Fruit fly (Drosophila melanogaster) whole organism, embryonic: ENCODE measurements around the gene CG46434.

Source experiments
- ATbp ChIP-seq: fragments of 200-800 bp; sonication (Bioruptor generic); optimal IDR thresholded peaks from 2 replicates; lab custom pipeline; 2017; ENCODE audit warnings: missing biosample characterization, mild to moderate bottlenecking, missing genetic modification characterization, missing genetic modification reagents
- Awh ChIP-seq: fragments of 200-800 bp; sonication (Bioruptor generic); IDR thresholded peaks from 2 replicates; pipeline ENCODE4, ENCODE4 v1.3.6; 2022; ENCODE audit warnings: missing biosample characterization, missing genetic modification characterization
- Blimp-1 ChIP-seq: fragments of 200-800 bp; sonication (Bioruptor generic); optimal IDR thresholded peaks from 3 replicates; lab custom pipeline; 2018; ENCODE audit warnings: missing biosample characterization, missing genetic modification characterization, mild to moderate bottlenecking, moderate library complexity, missing genetic modification reagents
- CG1529 ChIP-seq: fragments of 200-800 bp; sonication (Bioruptor generic); optimal IDR thresholded peaks from 3 replicates; lab custom pipeline; 2018; ENCODE audit warnings: missing biosample characterization, missing genetic modification characterization
- CG30403 ChIP-seq: fragments of 200-800 bp; sonication (Bioruptor generic); optimal IDR thresholded peaks from 3 replicates; lab custom pipeline; 2016; ENCODE audit warnings: missing biosample characterization, missing genetic modification characterization
- CG32767 ChIP-seq: fragments of 200-800 bp; sonication (Bioruptor generic); IDR thresholded peaks from 2 replicates; pipeline ENCODE4 v1.3.6; 2022; ENCODE audit warnings: missing biosample characterization, missing genetic modification characterization
- CG33213 ChIP-seq: fragments of 200-800 bp; sonication (Bioruptor generic); optimal IDR thresholded peaks from 3 replicates; lab custom pipeline; 2016; ENCODE audit warnings: missing biosample characterization, missing genetic modification characterization
- CG4282 ChIP-seq: fragments of 200-800 bp; sonication (Bioruptor generic); optimal IDR thresholded peaks from 2 replicates; lab custom pipeline; 2016; ENCODE audit warnings: missing biosample characterization, missing genetic modification characterization
- CG4328 ChIP-seq: fragments of 200-800 bp; sonication (Bioruptor generic); optimal IDR thresholded peaks from 3 replicates; lab custom pipeline; 2017; ENCODE audit warnings: missing biosample characterization, missing genetic modification reagents, missing genetic modification characterization
- CG6175 ChIP-seq: fragments of 200-800 bp; sonication (Bioruptor generic); IDR thresholded peaks from 3 replicates; pipeline ENCODE4 v1.3.6; 2022; ENCODE audit warnings: missing biosample characterization, missing genetic modification characterization
- CG6254 ChIP-seq: fragments of 200-800 bp; sonication (Bioruptor generic); optimal IDR thresholded peaks from 3 replicates; lab custom pipeline; 2017; ENCODE audit warnings: mild to moderate bottlenecking, missing biosample characterization, missing genetic modification reagents, missing genetic modification characterization
- CG6689 ChIP-seq: fragments of 200-800 bp; sonication (Bioruptor generic); IDR thresholded peaks from 2 replicates; pipeline ENCODE4 v1.3.6; 2022; ENCODE audit warnings: missing biosample characterization, missing genetic modification characterization
- CG7987 ChIP-seq: fragments of 200-800 bp; sonication (Bioruptor generic); optimal IDR thresholded peaks from 2 replicates; lab custom pipeline; 2018; ENCODE audit warnings: missing biosample characterization, mild to moderate bottlenecking, missing genetic modification characterization, moderate library complexity
- CG9727 ChIP-seq: fragments of 200-800 bp; sonication (Bioruptor generic); optimal IDR thresholded peaks from 3 replicates; lab custom pipeline; 2017; ENCODE audit warnings: missing biosample characterization, mild to moderate bottlenecking, missing genetic modification characterization
- D ChIP-seq, 2 experiments: fragments of 200-800 bp in 1 of 2; fragments of >200 bp in 1 of 2; sonication (Bioruptor generic) in 1 of 2; optimal IDR thresholded peaks; 2 replicates in 1 of 2; 3 replicates in 1 of 2; lab custom pipeline; 2017; ENCODE audit warnings: mild to moderate bottlenecking in 1 of 2, missing biosample characterization in 1 of 2, missing genetic modification characterization in 1 of 2, missing genetic modification reagents in 1 of 2
- Dbx ChIP-seq: fragments of 200-800 bp; sonication (Bioruptor generic); IDR thresholded peaks from 3 replicates; pipeline ENCODE4 v1.3.6; 2022; ENCODE audit warnings: missing biosample characterization, missing genetic modification characterization
- Elba2 ChIP-seq: fragments of 200-800 bp; sonication (Bioruptor generic); optimal IDR thresholded peaks from 3 replicates; lab custom pipeline; 2016; ENCODE audit warnings: missing biosample characterization, missing genetic modification characterization
- Ets97D ChIP-seq: fragments of 200-800 bp; sonication (Bioruptor generic); optimal IDR thresholded peaks from 3 replicates; lab custom pipeline; 2016; ENCODE audit warnings: missing biosample characterization, missing genetic modification characterization
- Fer2 ChIP-seq: fragments of 200-800 bp; sonication (Bioruptor generic); optimal IDR thresholded peaks from 2 replicates; lab custom pipeline; 2018; ENCODE audit warnings: missing biosample characterization, mild to moderate bottlenecking, missing genetic modification characterization, moderate library complexity
- HmgZ ChIP-seq: fragments of 200-800 bp; sonication (Bioruptor generic); optimal IDR thresholded peaks from 2 replicates; lab custom pipeline; 2018; ENCODE audit warnings: missing biosample characterization, mild to moderate bottlenecking, missing genetic modification characterization
- Hr51 ChIP-seq, 2 experiments: fragments of 200-800 bp; sonication (Bioruptor generic); optimal IDR thresholded peaks; 2 replicates in 1 of 2; 3 replicates in 1 of 2; lab custom pipeline; 2016 to 2018; ENCODE audit warnings: missing biosample characterization in 2 of 2, missing genetic modification characterization in 2 of 2, mild to moderate bottlenecking in 1 of 2, moderate library complexity in 1 of 2
- Hr78 ChIP-seq, 2 experiments: fragments of 200-800 bp in 1 of 2; fragments of >200 bp in 1 of 2; sonication (Bioruptor generic) in 1 of 2; optimal IDR thresholded peaks; 2 replicates each; lab custom pipeline; 2017 to 2019; ENCODE audit warnings: missing biosample characterization in 2 of 2, missing genetic modification characterization in 2 of 2, mild to moderate bottlenecking in 1 of 2, moderate library complexity in 1 of 2
- Med ChIP-seq: fragments of 200-800 bp; sonication (Bioruptor generic); peaks from one replicate; lab custom pipeline; 2016; ENCODE audit warnings: missing biosample characterization, missing genetic modification characterization, mild to moderate bottlenecking, inconsistent platforms, moderate library complexity
- Mrtf ChIP-seq: fragments of 200-800 bp; sonication (Bioruptor generic); IDR thresholded peaks from 3 replicates; pipeline ENCODE4 v1.3.6; 2022; ENCODE audit warnings: missing biosample characterization, missing genetic modification characterization
- NFAT ChIP-seq: fragments of 200-800 bp; sonication (Bioruptor generic); IDR thresholded peaks from 2 replicates; pipeline ENCODE4 v1.3.6; 2022; ENCODE audit warnings: missing biosample characterization, missing genetic modification characterization
- NK7.1 ChIP-seq: fragments of 200-800 bp; sonication (Bioruptor generic); optimal IDR thresholded peaks from 3 replicates; lab custom pipeline; 2016; ENCODE audit warnings: missing biosample characterization, missing genetic modification characterization
- Scr ChIP-seq: fragments of 200-800 bp; sonication (Bioruptor generic); IDR thresholded peaks from 2 replicates; pipeline ENCODE4 v1.3.6; 2022; ENCODE audit warnings: missing biosample characterization, missing genetic modification characterization; ENCODE audit not compliant: partially characterized antibody
- Sry-δ ChIP-seq: fragments of 200-800 bp; sonication (Bioruptor generic); optimal IDR thresholded peaks from 2 replicates; lab custom pipeline; 2016; ENCODE audit warnings: missing biosample characterization, missing genetic modification characterization
- Usf ChIP-seq: fragments of 200-800 bp; sonication (Bioruptor generic); optimal IDR thresholded peaks from 2 replicates; lab custom pipeline; 2017; ENCODE audit warnings: missing genotype, missing biosample characterization, missing genetic modification characterization
- bbx ChIP-seq: fragments of 200-800 bp; sonication (Bioruptor generic); IDR thresholded peaks from 2 replicates; pipeline ENCODE4 v1.3.6; 2022; ENCODE audit warnings: missing biosample characterization, missing genetic modification characterization; ENCODE audit not compliant: partially characterized antibody
- caup ChIP-seq: fragments of 200-800 bp; sonication (Bioruptor generic); optimal IDR thresholded peaks from 3 replicates; lab custom pipeline; 2017; ENCODE audit warnings: missing biosample characterization, mild to moderate bottlenecking, missing genetic modification characterization, moderate library complexity; ENCODE audit not compliant: severe bottlenecking
- chn ChIP-seq: fragments of 200-800 bp; sonication (Bioruptor generic); optimal IDR thresholded peaks from 2 replicates; lab custom pipeline; 2016; ENCODE audit warnings: missing biosample characterization, missing genetic modification characterization
- ci ChIP-seq: fragments of 200-800 bp; sonication (Bioruptor generic); IDR thresholded peaks from 3 replicates; pipeline ENCODE4 v1.3.6; 2022; ENCODE audit warnings: missing biosample characterization, missing genetic modification characterization
- emc ChIP-seq: fragments of 200-800 bp; sonication (Bioruptor generic); optimal IDR thresholded peaks from 2 replicates; lab custom pipeline; 2016; ENCODE audit warnings: missing biosample characterization, missing genetic modification characterization
- en ChIP-seq: fragments of 200-800 bp; sonication (Bioruptor generic); optimal IDR thresholded peaks from 2 replicates; lab custom pipeline; 2016; ENCODE audit warnings: missing biosample characterization, missing genetic modification characterization
- ewg ChIP-seq: fragments of 200-800 bp; sonication (Bioruptor generic); optimal IDR thresholded peaks from 3 replicates; lab custom pipeline; 2017; ENCODE audit warnings: mild to moderate bottlenecking, missing biosample characterization, missing genetic modification reagents, missing genetic modification characterization
- fd64A ChIP-seq: fragments of 200-800 bp; sonication (Bioruptor generic); optimal IDR thresholded peaks from 3 replicates; lab custom pipeline; 2018; ENCODE audit warnings: missing biosample characterization, mild to moderate bottlenecking, missing genetic modification characterization
- hbn ChIP-seq: fragments of 200-800 bp; sonication (Bioruptor generic); IDR thresholded peaks from 2 replicates; pipeline ENCODE4 v1.3.6; 2022; ENCODE audit warnings: missing biosample characterization, missing genetic modification characterization; ENCODE audit not compliant: partially characterized antibody
- jumu ChIP-seq: fragments of 200-800 bp; sonication (Bioruptor generic); optimal IDR thresholded peaks from 3 replicates; lab custom pipeline; 2016; ENCODE audit warnings: missing biosample characterization, missing genetic modification characterization
- luna ChIP-seq: fragments of 200-800 bp; sonication (Bioruptor generic); optimal IDR thresholded peaks from 2 replicates; lab custom pipeline; 2016; ENCODE audit warnings: missing biosample characterization, missing genetic modification characterization
- odd ChIP-seq: fragments of 200-800 bp; sonication (Bioruptor generic); optimal IDR thresholded peaks from 2 replicates; lab custom pipeline; 2017; ENCODE audit warnings: missing biosample characterization, mild to moderate bottlenecking, missing genetic modification characterization
- pita ChIP-seq: fragments of 200-800 bp; sonication (Bioruptor generic); optimal IDR thresholded peaks from 2 replicates; lab custom pipeline; 2017; ENCODE audit warnings: missing biosample characterization, mild to moderate bottlenecking, missing genetic modification characterization
- pnt ChIP-seq: fragments of 200-800 bp; sonication (Bioruptor generic); optimal IDR thresholded peaks from 3 replicates; lab custom pipeline; 2016; ENCODE audit warnings: missing biosample characterization, missing genetic modification characterization
- prd ChIP-seq, 3 experiments: fragments of >200 bp in 2 of 3; fragments of 200-800 bp in 1 of 3; sonication (Bioruptor generic) in 1 of 3; optimal IDR thresholded peaks in 2 of 3; IDR thresholded peaks in 1 of 3; 2 replicates in 2 of 3; 3 replicates in 1 of 3; pipeline versions ENCODE4 v1.3.6 to Lab custom; 2017 to 2022; ENCODE audit warnings: missing biosample characterization in 1 of 3, missing genetic modification characterization in 1 of 3
- schlank ChIP-seq: fragments of 200-800 bp; sonication (Bioruptor generic); optimal IDR thresholded peaks from 2 replicates; lab custom pipeline; 2018; ENCODE audit warnings: missing biosample characterization, mild to moderate bottlenecking, missing genetic modification characterization
- shn ChIP-seq: fragments of 200-800 bp; sonication (Bioruptor generic); optimal IDR thresholded peaks from 3 replicates; lab custom pipeline; 2016; ENCODE audit warnings: missing biosample characterization, missing genetic modification characterization
- toy ChIP-seq: fragments of 200-800 bp; sonication (Bioruptor generic); IDR thresholded peaks from 2 replicates; pipeline ENCODE4 v1.3.6; 2022; ENCODE audit warnings: missing biosample characterization, missing genetic modification characterization
- usp ChIP-seq: fragments of >200 bp; optimal IDR thresholded peaks from 2 replicates; lab custom pipeline; 2017; ENCODE audit warnings: missing biosample characterization, missing genetic modification characterization

CG46434 gene

dm6 chr3L:19552136-19552773 lies 8.2 kb upstream of the CG46434 start, which contains the start of the genes Ltn1 and CG9300 (continued):
- peak in 1 of 2 experiments; percentile 3 for TF ChIP-seq Hr51 (GFP tag; optimal IDR thresholded peaks at IDR 0.05; lab: Kevin White, UChicago)
- no peak for TF ChIP-seq CG4282
- TF ChIP-seq fd64A (GFP tag; lab: Kevin White, UChicago), result no peak
- 0 out of 2 replicates have a peak, but pooled peaks have one; percentile 8 for TF ChIP-seq Awh (GFP tag; lab: Robert Waterston, UW)
- no peak for TF ChIP-seq hbn
- no peak for TF ChIP-seq CG6689 (GFP tag; lab: Robert Waterston, UW)
- no peak for TF ChIP-seq caup
- TF ChIP-seq bbx (GFP tag; lab: Robert Waterston, UW), result no peak
- TF ChIP-seq CG7987 (GFP tag; lab: Kevin White, UChicago), result peak; percentile 55
- peak; percentile 61 for TF ChIP-seq ewg
- peak; percentile 35 for TF ChIP-seq jumu (GFP tag; lab: Kevin White, UChicago)
- peak; percentile 100 for TF ChIP-seq CG6254 (GFP tag; lab: Kevin White, UChicago)
- TF ChIP-seq CG9727 (GFP tag; lab: Kevin White, UChicago), result no peak
- peak; percentile 77 for TF ChIP-seq Ets97D (GFP tag; lab: Kevin White, UChicago)
- TF ChIP-seq NK7.1, result no peak
- peak; percentile 40 for TF ChIP-seq CG33213
- peak; percentile 50; the same call in 1 of the 2 replicates for TF ChIP-seq NFAT
- TF ChIP-seq luna, result no peak
- TF ChIP-seq Elba2, result no peak
- peak; percentile 81; the same call in 1 of the 3 replicates for TF ChIP-seq ci (GFP tag; lab: Robert Waterston, UW)
- no peak for TF ChIP-seq Blimp-1 (GFP tag; lab: Kevin White, UChicago)
- no peak for TF ChIP-seq CG1529 (GFP tag; lab: Kevin White, UChicago)
- TF ChIP-seq pnt (GFP tag; lab: Kevin White, UChicago), result no peak
- TF ChIP-seq Usf, result peak; percentile 20
- TF ChIP-seq shn, result peak; percentile 30
- TF ChIP-seq Med, result no peak
- TF ChIP-seq CG30403 (GFP tag; lab: Kevin White, UChicago), result peak; percentile 23
- peak; percentile 56 for TF ChIP-seq Scr (GFP tag; lab: Robert Waterston, UW)
- TF ChIP-seq schlank (tag; lab: Kevin White, UChicago), result no peak
- no peak for TF ChIP-seq en (GFP tag; lab: Kevin White, UChicago)
- TF ChIP-seq odd (GFP tag; lab: Kevin White, UChicago), result no peak
- TF ChIP-seq emc, result no peak
- no peak for TF ChIP-seq toy (GFP tag; lab: Robert Waterston, UW)
- TF ChIP-seq CG6175 (GFP tag; lab: Robert Waterston, UW), result no peak
- TF ChIP-seq D (optimal IDR thresholded peaks at IDR 0.05; lab: Kevin White, UChicago), result peak; percentile 35
- TF ChIP-seq D (GFP tag; optimal IDR thresholded peaks at IDR 0.05; lab: Kevin White, UChicago), result no peak
- no peak for TF ChIP-seq chn (GFP tag; lab: Kevin White, UChicago)
- TF ChIP-seq Fer2 (tag; lab: Kevin White, UChicago), result no peak
- 0 out of 2 replicates have a peak, but pooled peaks have one; percentile 12 for TF ChIP-seq CG32767 (GFP tag; lab: Robert Waterston, UW)
- TF ChIP-seq pita (GFP tag; lab: Kevin White, UChicago), result no peak
- peak; percentile 38; the same call in 1 of the 3 replicates for TF ChIP-seq Dbx
- TF ChIP-seq ATbp (GFP tag; lab: Kevin White, UChicago), result no peak
- no peak for TF ChIP-seq usp (GFP tag; lab: Kevin White, UChicago)
- no peak for TF ChIP-seq CG4328
- TF ChIP-seq HmgZ (tag; lab: Kevin White, UChicago), result peak; percentile 76
- no peak for TF ChIP-seq prd (optimal IDR thresholded peaks at IDR 0.05; lab: Kevin White, UChicago)
- TF ChIP-seq prd (GFP tag; IDR thresholded peaks at IDR 0.05; lab: Robert Waterston, UW), result peak; percentile 33; the same call in 1 of the 3 replicates
- TF ChIP-seq Mrtf (GFP tag; lab: Robert Waterston, UW), result no peak
- TF ChIP-seq Sry-δ (GFP tag; lab: Kevin White, UChicago), result peak; percentile 61
- TF ChIP-seq Hr78 (GFP tag; optimal IDR thresholded peaks at IDR 0.05; lab: Kevin White, UChicago), result no peak
